Worm (Caenorhabditis elegans) whole organism, L4/young adult: ENCODE measurements around the gene cdkr-3.

Experiments used
- W03F9.2 ChIP-seq: fragments of 150-350 bp; optimal IDR thresholded peaks from 2 replicates; lab custom pipeline; 2014; ENCODE audit warnings: missing biosample characterization, missing genetic modification characterization
- dao-5 ChIP-seq: sonication (generic microtip); optimal IDR thresholded peaks from 2 replicates; lab custom pipeline; 2016; ENCODE audit warnings: missing genotype, missing genetic modification characterization, moderate library complexity, missing compliant biosample characterization
- him-1 ChIP-seq: sonication (generic microtip); optimal IDR thresholded peaks from 2 replicates; lab custom pipeline; 2016; ENCODE audit warnings: missing genotype, missing genetic modification reagents, missing genetic modification characterization, missing compliant biosample characterization

Gene cdkr-3

ce11 chrV:20269661-20270137, at the start of gene cdkr-3, which contains the start of gene prmt-1:
TSS of gene cdkr-3 (plus strand) at chrV:20270107.
TSS of gene prmt-1 (minus strand) at chrV:20269711.
- TF ChIP-seq him-1 (tag; lab: Kevin White, UChicago), result no peak
- no peak for TF ChIP-seq dao-5 (tag; lab: Kevin White, UChicago)
- TF ChIP-seq W03F9.2 (tag; lab: Kevin White, UChicago), result peak; percentile 71

ce11 chrV:20220604-20221003, 49.3 kb upstream of the cdkr-3 start:
- no peak for TF ChIP-seq W03F9.2 (tag; lab: Kevin White, UChicago)
- no peak for TF ChIP-seq him-1 (tag; lab: Kevin White, UChicago)

DNA sequence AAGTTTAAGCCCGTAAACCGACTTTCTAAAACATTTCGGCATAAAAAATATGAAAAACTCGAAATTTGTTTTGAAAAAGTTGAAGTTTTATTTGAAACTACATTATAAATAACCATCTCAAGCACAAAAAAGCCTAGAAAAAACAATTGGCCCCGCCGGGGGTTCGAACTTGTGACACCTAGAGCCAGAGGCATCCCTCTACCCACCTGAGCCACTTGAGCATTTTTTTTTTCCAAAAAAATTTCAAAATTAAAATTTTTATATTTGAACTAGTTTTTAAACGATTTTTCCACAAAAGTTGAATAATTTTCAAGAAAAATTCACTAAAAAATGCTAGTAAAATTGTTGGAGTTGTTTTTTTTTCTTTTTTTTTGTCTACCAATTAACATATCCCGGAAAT, 46.2 kb upstream of the cdkr-3 start:
- TF ChIP-seq W03F9.2 (tag; lab: Kevin White, UChicago) (no peak), him-1 (tag; lab: Kevin White, UChicago) (no peak), dao-5 (tag; lab: Kevin White, UChicago) (no peak)

DNA sequence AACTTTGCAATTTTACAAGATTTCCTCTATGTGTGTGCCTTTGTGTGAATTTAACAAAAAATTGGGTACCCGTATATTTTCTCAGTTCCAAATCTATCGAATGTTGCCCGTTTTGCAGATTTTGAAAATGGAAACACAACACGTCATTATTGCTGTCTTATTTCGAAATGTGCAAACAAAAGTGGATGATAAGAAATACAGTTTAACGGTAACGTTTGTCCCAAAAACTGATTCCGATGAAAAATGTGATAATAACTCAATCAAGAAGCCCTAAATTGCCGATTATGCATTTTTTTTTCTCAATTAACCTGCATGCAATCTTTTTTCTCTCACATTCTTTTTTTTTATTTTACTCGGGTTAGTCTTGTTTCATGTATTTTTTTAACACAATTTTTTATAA, 44.6 kb upstream of the cdkr-3 start:
- TF ChIP-seq him-1 (tag; lab: Kevin White, UChicago) (no peak), W03F9.2 (tag; lab: Kevin White, UChicago) (no peak), dao-5 (tag; lab: Kevin White, UChicago) (no peak)

DNA sequence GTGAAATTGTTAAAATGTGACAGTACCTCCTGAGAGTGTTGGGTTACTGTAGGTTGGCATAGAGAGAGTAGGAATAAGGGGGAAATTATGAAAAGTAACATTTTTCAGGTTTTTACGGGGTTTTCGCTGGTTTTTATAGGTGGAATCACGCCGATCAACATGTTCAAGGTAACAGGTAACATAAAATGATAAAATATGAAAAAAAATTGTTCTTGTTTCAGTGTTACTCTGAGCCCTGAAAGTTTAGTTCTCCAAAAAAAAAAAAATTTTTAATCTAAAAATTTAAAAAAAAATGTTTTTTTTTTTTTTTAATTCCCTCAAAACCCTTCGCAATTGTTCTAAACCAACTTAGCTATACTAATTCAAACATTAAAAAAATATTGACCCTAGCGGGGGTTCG, 36.2 kb upstream of the cdkr-3 start, which contains the start of gene Y113G7B.15:
Gene Y113G7B.15, minus strand, starts transcription at position 101 of the 400 bp plus-strand sequence.
- no peak for TF ChIP-seq W03F9.2 (tag; lab: Kevin White, UChicago)
- no peak for TF ChIP-seq him-1 (tag; lab: Kevin White, UChicago)
- TF ChIP-seq dao-5 (tag; lab: Kevin White, UChicago), result no peak

DNA sequence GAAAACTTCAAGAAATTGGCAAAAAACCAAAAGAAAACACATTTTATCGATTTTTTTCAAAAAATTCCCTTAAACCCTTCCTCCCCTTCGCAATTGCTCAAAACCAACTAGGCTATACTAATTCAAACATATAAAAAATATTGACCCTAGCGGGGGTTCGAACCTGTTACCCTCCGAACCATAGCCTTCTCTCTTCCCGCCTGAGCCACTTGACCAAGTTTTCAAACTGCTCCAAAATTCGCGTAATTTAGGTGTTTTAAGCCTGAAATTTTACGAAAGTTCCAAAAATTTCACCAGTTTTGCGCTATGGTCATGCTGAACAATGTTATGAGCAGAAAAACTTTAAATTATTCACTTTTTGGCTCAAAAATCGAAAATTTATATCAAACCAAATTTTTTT, 35.5 kb upstream of the cdkr-3 start:
- no peak for TF ChIP-seq dao-5 (tag; lab: Kevin White, UChicago)
- no peak for TF ChIP-seq him-1 (tag; lab: Kevin White, UChicago)
- no peak for TF ChIP-seq W03F9.2 (tag; lab: Kevin White, UChicago)

DNA sequence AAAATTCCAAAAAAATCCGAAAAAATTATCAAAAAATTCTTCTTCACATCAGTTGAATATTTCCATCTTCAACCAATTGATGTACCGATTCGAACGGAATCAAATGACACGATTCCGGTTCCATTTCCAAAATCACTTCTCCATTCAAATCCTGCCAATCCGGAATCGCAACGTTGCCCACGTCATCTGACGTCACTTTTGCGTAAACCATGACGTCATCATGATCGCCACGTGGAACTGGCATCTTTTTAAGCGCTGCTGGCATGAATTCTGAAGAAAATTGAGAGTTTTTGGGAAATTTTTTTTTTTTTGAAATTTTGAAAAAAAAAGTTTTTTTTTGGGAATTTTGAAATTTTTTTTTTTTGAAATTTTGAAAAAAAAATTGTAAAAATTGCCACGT, 34.7 kb upstream of the cdkr-3 start:
- TF ChIP-seq dao-5 (tag; lab: Kevin White, UChicago), result no peak
- no peak for TF ChIP-seq him-1 (tag; lab: Kevin White, UChicago)
- no peak for TF ChIP-seq W03F9.2 (tag; lab: Kevin White, UChicago)

ce11 chrV:20237429-20237828, 32.5 kb upstream of the cdkr-3 start, which contains the start of gene sld-5:
TSS of gene sld-5 (minus strand) at chrV:20237745.
- TF ChIP-seq dao-5 (tag; lab: Kevin White, UChicago) (no peak), W03F9.2 (tag; lab: Kevin White, UChicago) (no peak), him-1 (tag; lab: Kevin White, UChicago) (no peak)

- TF ChIP-seq W03F9.2 (tag; lab: Kevin White, UChicago), result no peak
- TF ChIP-seq dao-5 (tag; lab: Kevin White, UChicago), result no peak
- no peak for TF ChIP-seq him-1 (tag; lab: Kevin White, UChicago)
Measured at ce11 chrV:20241243-20241862, 28.6 kb upstream of the cdkr-3 start.

ce11 chrV:20249438-20250120, 20.3 kb upstream of the cdkr-3 start, which contains the start of gene swsn-1:
TSS of gene swsn-1 (minus strand) at chrV:20249488.
- TF ChIP-seq W03F9.2 (tag; lab: Kevin White, UChicago), result no peak
- TF ChIP-seq him-1 (tag; lab: Kevin White, UChicago), result no peak
- TF ChIP-seq dao-5 (tag; lab: Kevin White, UChicago), result no peak

DNA sequence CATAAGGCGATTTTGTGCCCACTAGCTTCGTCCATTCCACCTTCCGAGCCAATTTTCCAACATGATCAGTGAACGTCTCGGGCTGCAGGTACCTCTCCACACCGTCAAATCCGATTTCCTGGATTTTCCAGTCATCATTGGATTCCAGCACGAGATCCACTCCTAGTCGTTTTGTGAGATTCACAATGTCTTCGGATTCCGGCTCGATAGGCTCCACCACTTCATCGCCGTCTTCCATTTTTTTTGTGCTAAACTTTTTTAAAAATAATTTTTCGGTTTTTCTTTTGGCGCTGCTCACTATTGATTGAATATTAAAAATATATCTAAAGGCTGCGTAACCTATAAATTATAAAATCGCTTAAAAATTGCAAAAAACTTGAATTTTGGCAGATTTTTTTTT, 2.9 kb upstream of the cdkr-3 start, which contains the start of gene mdt-17:
Gene mdt-17, minus strand, starts transcription at position 256 of the 400 bp plus-strand sequence.
- TF ChIP-seq him-1 (tag; lab: Kevin White, UChicago), result no peak
- TF ChIP-seq W03F9.2 (tag; lab: Kevin White, UChicago), result no peak
- TF ChIP-seq dao-5 (tag; lab: Kevin White, UChicago), result no peak

DNA sequence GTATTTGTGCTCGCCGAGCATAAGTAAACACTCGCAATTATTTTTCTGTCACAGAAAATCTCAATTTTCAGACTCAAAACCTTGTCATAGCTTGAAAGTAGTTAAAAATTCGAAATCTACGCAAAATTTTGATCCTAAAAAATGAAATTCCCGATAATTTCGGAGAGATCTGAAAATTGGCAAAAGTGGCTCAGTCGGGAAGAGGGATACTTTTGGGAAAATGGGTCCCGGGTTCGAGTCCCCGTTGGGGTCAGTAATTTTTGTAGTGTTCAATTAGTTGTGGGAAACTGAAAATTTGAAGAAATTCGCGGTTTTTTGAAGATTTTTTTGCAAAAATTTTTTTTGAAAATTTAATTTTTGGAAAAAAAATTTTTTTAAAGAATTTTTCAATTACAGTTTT, 7.0 kb downstream of the cdkr-3 start:
- TF ChIP-seq him-1 (tag; lab: Kevin White, UChicago) (no peak), W03F9.2 (tag; lab: Kevin White, UChicago) (no peak), dao-5 (tag; lab: Kevin White, UChicago) (no peak)

- TF ChIP-seq W03F9.2 (tag; lab: Kevin White, UChicago), result no peak
- TF ChIP-seq dao-5 (tag; lab: Kevin White, UChicago), result no peak
- TF ChIP-seq him-1 (tag; lab: Kevin White, UChicago), result no peak
Measured at ce11 chrV:20279309-20279708, 9.4 kb downstream of the cdkr-3 start.
